Fruit fly (Drosophila melanogaster) whole organism, embryonic: Measurements from ENCODE around the gene Srg3.

Experiments
- ATbp ChIP-seq: fragments of 200-800 bp; sonication (Bioruptor generic); optimal IDR thresholded peaks from 2 replicates; lab custom pipeline; 2017; ENCODE audit warnings: missing biosample characterization, mild to moderate bottlenecking, missing genetic modification characterization, missing genetic modification reagents
- CG10654 ChIP-seq: fragments of 200-800 bp; sonication (Bioruptor generic); optimal IDR thresholded peaks from 2 replicates; lab custom pipeline; 2016; ENCODE audit warnings: missing biosample characterization, missing genetic modification characterization
- CG12219 ChIP-seq: fragments of 200-800 bp; sonication (Bioruptor generic); optimal IDR thresholded peaks from 3 replicates; lab custom pipeline; 2018; ENCODE audit warnings: missing biosample characterization, mild to moderate bottlenecking, missing genetic modification characterization
- CG13287 ChIP-seq: fragments of 200-800 bp; sonication (Bioruptor generic); IDR thresholded peaks from 2 replicates; pipeline ENCODE4 v1.3.6; 2022; ENCODE audit warnings: missing biosample characterization, missing genetic modification characterization; ENCODE audit not compliant: partially characterized antibody
- CG13894 ChIP-seq: fragments of 200-800 bp; sonication (Bioruptor generic); optimal IDR thresholded peaks from 3 replicates; lab custom pipeline; 2018; ENCODE audit warnings: missing biosample characterization, mild to moderate bottlenecking, missing genetic modification characterization, moderate library complexity
- CG17385 ChIP-seq: fragments of 200-800 bp; sonication (Bioruptor generic); optimal IDR thresholded peaks from 3 replicates; lab custom pipeline; 2018; ENCODE audit warnings: missing biosample characterization, mild to moderate bottlenecking, missing genetic modification characterization
- CG17568 ChIP-seq: fragments of 200-800 bp; sonication (Bioruptor generic); optimal IDR thresholded peaks from 2 replicates; lab custom pipeline; 2018; ENCODE audit warnings: missing biosample characterization, mild to moderate bottlenecking, missing genetic modification characterization, moderate library complexity
- CG17829 ChIP-seq: fragments of 200-800 bp; optimal IDR thresholded peaks from 2 replicates; lab custom pipeline; 2019; ENCODE audit warnings: missing biosample characterization, mild to moderate bottlenecking, missing genetic modification characterization, moderate library complexity
- CG18476 ChIP-seq: fragments of 200-800 bp; sonication (Bioruptor generic); optimal IDR thresholded peaks from 2 replicates; lab custom pipeline; 2016; ENCODE audit warnings: missing biosample characterization, mild to moderate bottlenecking, missing genetic modification characterization
- CG18619 ChIP-seq: fragments of 200-800 bp; sonication (Bioruptor generic); optimal IDR thresholded peaks from 3 replicates; lab custom pipeline; 2017; ENCODE audit warnings: missing biosample characterization, mild to moderate bottlenecking, missing genetic modification characterization
- CG2120 ChIP-seq: fragments of 200-800 bp; sonication (Bioruptor generic); optimal IDR thresholded peaks from 3 replicates; lab custom pipeline; 2016; ENCODE audit warnings: missing biosample characterization, missing genetic modification characterization
- CG3281 ChIP-seq: fragments of 200-800 bp; sonication (Bioruptor generic); optimal IDR thresholded peaks from 3 replicates; lab custom pipeline; 2017; ENCODE audit warnings: missing biosample characterization, mild to moderate bottlenecking, missing genetic modification characterization
- CG34422 ChIP-seq: fragments of 200-800 bp; sonication (Bioruptor generic); IDR thresholded peaks from 3 replicates; pipeline ENCODE4 v1.3.6; 2022; ENCODE audit warnings: missing biosample characterization, missing genetic modification characterization
- CG3838 ChIP-seq: fragments of 200-800 bp; sonication (Bioruptor generic); optimal IDR thresholded peaks from 3 replicates; lab custom pipeline; 2016; ENCODE audit warnings: missing biosample characterization, missing genetic modification characterization
- CG43689 ChIP-seq: fragments of 200-800 bp; sonication (Bioruptor generic); IDR thresholded peaks from 2 replicates; pipeline ENCODE4 v1.3.6; 2022; ENCODE audit warnings: missing biosample characterization, missing genetic modification characterization
- CG6683 ChIP-seq: fragments of 200-800 bp; sonication (Bioruptor generic); optimal IDR thresholded peaks from 2 replicates; lab custom pipeline; 2017; ENCODE audit warnings: missing biosample characterization, mild to moderate bottlenecking, missing genetic modification characterization, missing genetic modification reagents
- CG7271 ChIP-seq: fragments of 200-800 bp; sonication (Bioruptor generic); optimal IDR thresholded peaks from 2 replicates; lab custom pipeline; 2018; ENCODE audit warnings: missing biosample characterization, mild to moderate bottlenecking, missing genetic modification characterization, moderate library complexity
- CG7556 ChIP-seq: fragments of 200-800 bp; sonication (Bioruptor generic); optimal IDR thresholded peaks from 2 replicates; lab custom pipeline; 2017; ENCODE audit warnings: missing biosample characterization, mild to moderate bottlenecking, missing genetic modification characterization
- CG7928 ChIP-seq: fragments of 200-800 bp; sonication (Bioruptor generic); optimal IDR thresholded peaks from 2 replicates; lab custom pipeline; 2017; ENCODE audit warnings: missing biosample characterization, mild to moderate bottlenecking, missing genetic modification characterization
- CG9932 ChIP-seq: fragments of 200-800 bp; sonication (Bioruptor generic); IDR thresholded peaks from 2 replicates; pipeline ENCODE4 v1.3.6; 2022; ENCODE audit warnings: missing biosample characterization, missing genetic modification characterization
- Drgx ChIP-seq: fragments of 200-800 bp; sonication (Bioruptor generic); IDR thresholded peaks from 2 replicates; pipeline ENCODE4 v1.3.6; 2022; ENCODE audit warnings: missing biosample characterization, missing genetic modification characterization
- E2f1 ChIP-seq: fragments of 200-800 bp; sonication (Bioruptor generic); IDR thresholded peaks from 2 replicates; pipeline ENCODE4 v1.3.6; 2022; ENCODE audit warnings: missing biosample characterization, missing genetic modification characterization
- E2f2 ChIP-seq: fragments of 200-800 bp; sonication (Bioruptor generic); IDR thresholded peaks from 2 replicates; pipeline ENCODE4 v1.3.6; 2022; ENCODE audit warnings: missing biosample characterization, missing genetic modification characterization
- HLH4C ChIP-seq: fragments of 200-800 bp; sonication (Bioruptor generic); IDR thresholded peaks from 3 replicates; pipeline ENCODE4 v1.3.6; 2022; ENCODE audit warnings: missing biosample characterization, missing genetic modification characterization; ENCODE audit not compliant: partially characterized antibody
- HLH54F ChIP-seq: fragments of 200-800 bp; sonication (Bioruptor generic); optimal IDR thresholded peaks from 3 replicates; lab custom pipeline; 2016; ENCODE audit warnings: missing biosample characterization, missing genetic modification characterization
- HmgD ChIP-seq: fragments of 200-800 bp; sonication (Bioruptor generic); optimal IDR thresholded peaks from 3 replicates; lab custom pipeline; 2016; ENCODE audit warnings: missing biosample characterization, missing genetic modification characterization
- Hr78 ChIP-seq, 2 experiments: fragments of 200-800 bp in 1 of 2; fragments of >200 bp in 1 of 2; sonication (Bioruptor generic) in 1 of 2; optimal IDR thresholded peaks; 2 replicates each; lab custom pipeline; 2017 to 2019; ENCODE audit warnings: missing biosample characterization in 2 of 2, missing genetic modification characterization in 2 of 2, mild to moderate bottlenecking in 1 of 2, moderate library complexity in 1 of 2
- NC2α ChIP-seq: fragments of 200-800 bp; sonication (Bioruptor generic); optimal IDR thresholded peaks from 2 replicates; lab custom pipeline; 2016; ENCODE audit warnings: missing biosample characterization, missing genetic modification characterization
- Nf-YC ChIP-seq: fragments of 200-800 bp; optimal IDR thresholded peaks from 3 replicates; lab custom pipeline; 2019; ENCODE audit warnings: missing biosample characterization, mild to moderate bottlenecking, missing genetic modification characterization, moderate library complexity
- Ptx1 ChIP-seq: fragments of 200-800 bp; sonication (Bioruptor generic); IDR thresholded peaks from 2 replicates; pipeline ENCODE4 v1.3.6; 2022; ENCODE audit warnings: missing biosample characterization, missing genetic modification characterization
- Sry-δ ChIP-seq: fragments of 200-800 bp; sonication (Bioruptor generic); optimal IDR thresholded peaks from 2 replicates; lab custom pipeline; 2016; ENCODE audit warnings: missing biosample characterization, missing genetic modification characterization
- btn ChIP-seq: fragments of 200-800 bp; sonication (Bioruptor generic); optimal IDR thresholded peaks from 2 replicates; lab custom pipeline; 2016; ENCODE audit warnings: missing biosample characterization, missing genetic modification characterization
- cato ChIP-seq: fragments of 200-800 bp; sonication (Bioruptor generic); optimal IDR thresholded peaks from 2 replicates; lab custom pipeline; 2016; ENCODE audit warnings: missing biosample characterization, missing genetic modification characterization, borderline replicate concordance
- gce ChIP-seq: fragments of 200-800 bp; sonication (Bioruptor generic); IDR thresholded peaks from 3 replicates; pipeline ENCODE4 v1.3.6; 2022; ENCODE audit warnings: missing biosample characterization, missing genetic modification characterization
- gcm2 ChIP-seq: fragments of 200-800 bp; sonication (Bioruptor generic); optimal IDR thresholded peaks from 2 replicates; lab custom pipeline; 2016; ENCODE audit warnings: missing biosample characterization, missing genetic modification characterization
- gfzf ChIP-seq: fragments of 200-800 bp; sonication (Bioruptor generic); optimal IDR thresholded peaks from 2 replicates; lab custom pipeline; 2016; ENCODE audit warnings: missing biosample characterization, mild to moderate bottlenecking, missing genetic modification characterization, moderate library complexity
- ham ChIP-seq: fragments of 200-800 bp; sonication (Bioruptor generic); IDR thresholded peaks from 2 replicates; pipeline ENCODE4 v1.3.6; 2022; ENCODE audit warnings: missing biosample characterization, missing genetic modification characterization
- hth ChIP-seq: fragments of >200 bp; optimal IDR thresholded peaks from 2 replicates; lab custom pipeline; 2017; ENCODE audit warnings: inconsistent platforms
- jumu ChIP-seq: fragments of 200-800 bp; sonication (Bioruptor generic); optimal IDR thresholded peaks from 3 replicates; lab custom pipeline; 2016; ENCODE audit warnings: missing biosample characterization, missing genetic modification characterization
- lilli ChIP-seq: fragments of 200-800 bp; sonication (Bioruptor generic); optimal IDR thresholded peaks from 3 replicates; lab custom pipeline; 2016; ENCODE audit warnings: missing biosample characterization, missing genetic modification characterization
- luna ChIP-seq: fragments of 200-800 bp; sonication (Bioruptor generic); optimal IDR thresholded peaks from 2 replicates; lab custom pipeline; 2016; ENCODE audit warnings: missing biosample characterization, missing genetic modification characterization
- mam ChIP-seq: fragments of 200-800 bp; sonication (Bioruptor generic); optimal IDR thresholded peaks from 3 replicates; lab custom pipeline; 2016; ENCODE audit warnings: missing biosample characterization, missing genetic modification characterization
- p53 ChIP-seq: fragments of 200-800 bp; sonication (Bioruptor generic); optimal IDR thresholded peaks from 2 replicates; lab custom pipeline; 2016; ENCODE audit warnings: missing biosample characterization, missing genetic modification characterization
- pb ChIP-seq: fragments of 200-800 bp; sonication (Bioruptor generic); optimal IDR thresholded peaks from 3 replicates; lab custom pipeline; 2016; ENCODE audit warnings: missing biosample characterization, missing genetic modification characterization
- pzg ChIP-seq: fragments of 200-800 bp; sonication (Bioruptor generic); optimal IDR thresholded peaks from 3 replicates; lab custom pipeline; 2018; ENCODE audit warnings: missing biosample characterization, mild to moderate bottlenecking, missing genetic modification characterization, moderate library complexity
- slou ChIP-seq: fragments of 200-800 bp; sonication (Bioruptor generic); optimal IDR thresholded peaks from 3 replicates; lab custom pipeline; 2016; ENCODE audit warnings: missing biosample characterization, missing genetic modification characterization
- so ChIP-seq: fragments of 200-800 bp; sonication (Bioruptor generic); IDR thresholded peaks from 3 replicates; pipeline ENCODE4 v1.3.6; 2022; ENCODE audit warnings: missing biosample characterization, missing genetic modification characterization
- stwl ChIP-seq: fragments of 200-800 bp; sonication (Bioruptor generic); optimal IDR thresholded peaks from 3 replicates; lab custom pipeline; 2018; ENCODE audit warnings: missing biosample characterization, mild to moderate bottlenecking, missing genetic modification characterization, moderate library complexity
- sug ChIP-seq: fragments of 200-800 bp; optimal IDR thresholded peaks from 2 replicates; lab custom pipeline; 2019; ENCODE audit warnings: missing biosample characterization, mild to moderate bottlenecking, missing genetic modification characterization, moderate library complexity
- wek ChIP-seq: fragments of 200-800 bp; sonication (Bioruptor generic); optimal IDR thresholded peaks from 3 replicates; lab custom pipeline; 2018; ENCODE audit warnings: missing biosample characterization, mild to moderate bottlenecking, missing genetic modification characterization, moderate library complexity
- wor ChIP-seq: fragments of 200-800 bp; sonication (Bioruptor generic); IDR thresholded peaks from 2 replicates; pipeline ENCODE4 v1.3.6; 2022; ENCODE audit warnings: missing biosample characterization, missing genetic modification characterization

Srg3 gene

DNA sequence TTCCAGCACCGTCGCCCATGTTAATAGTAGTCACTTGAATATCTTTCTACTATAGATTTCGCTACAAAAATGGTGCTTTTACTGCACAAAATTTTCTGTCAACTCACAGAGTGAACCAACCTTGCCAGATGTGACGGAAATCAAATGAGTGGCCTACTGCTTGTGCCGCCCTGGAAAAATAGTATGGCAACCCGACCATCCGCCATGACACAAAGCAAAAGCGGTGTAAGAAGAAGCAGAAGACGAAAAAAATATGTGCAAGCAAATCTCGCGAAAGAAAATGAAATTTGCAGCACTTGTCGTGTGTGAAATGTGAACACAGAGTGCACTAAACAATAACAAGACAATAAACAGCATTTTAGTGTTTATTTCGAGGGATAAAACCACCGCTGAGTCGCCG, 33.8 kb downstream of the Srg3 start, which contains the start of the genes Uch-L5 and Jarid2 (continued):
- TF ChIP-seq Nf-YC (tag; lab: Kevin White, UChicago) = peak; percentile 46
- TF ChIP-seq ham (GFP tag; lab: Robert Waterston, UW) = no peak
- peak; percentile 33; the same call in 1 of the 2 replicates for TF ChIP-seq CG13287 (GFP tag; lab: Robert Waterston, UW)
- TF ChIP-seq CG43689 (GFP tag; lab: Robert Waterston, UW) = no peak
- peak; percentile 72 for TF ChIP-seq CG17829 (tag; lab: Kevin White, UChicago)
- peak; percentile 76 for TF ChIP-seq mam (GFP tag; lab: Kevin White, UChicago)
- peak; percentile 98 for TF ChIP-seq CG7928 (GFP tag; lab: Kevin White, UChicago)
- TF ChIP-seq CG7271 = peak; percentile 48
- TF ChIP-seq jumu (GFP tag; lab: Kevin White, UChicago) = peak; percentile 82
- no peak for TF ChIP-seq so (GFP tag; lab: Robert Waterston, UW)
- TF ChIP-seq CG6683 (GFP tag; lab: Kevin White, UChicago) = no peak
- TF ChIP-seq Drgx = peak; percentile 31; the same call in 1 of the 2 replicates
- TF ChIP-seq CG18619 (GFP tag; lab: Kevin White, UChicago) = peak; percentile 6
- TF ChIP-seq pb = no peak
- TF ChIP-seq CG10654 = peak; percentile 57
- TF ChIP-seq btn (GFP tag; lab: Kevin White, UChicago) = no peak
- TF ChIP-seq CG9932 (GFP tag; lab: Robert Waterston, UW) = peak; percentile 23; the same call in 1 of the 2 replicates
- TF ChIP-seq gcm2 (GFP tag; lab: Kevin White, UChicago) = no peak
- TF ChIP-seq stwl (tag; lab: Kevin White, UChicago) = peak; percentile 93
- peak; percentile 49 for TF ChIP-seq wek (GFP tag; lab: Kevin White, UChicago)
- no peak for TF ChIP-seq ATbp (GFP tag; lab: Kevin White, UChicago)
- no peak for TF ChIP-seq hth (lab: Kevin White, UChicago)
- peak; percentile 46 for TF ChIP-seq sug (tag; lab: Kevin White, UChicago)
- TF ChIP-seq p53 (GFP tag; lab: Kevin White, UChicago) = peak; percentile 55
- TF ChIP-seq E2f2 (GFP tag; lab: Robert Waterston, UW) = peak; percentile 60
- TF ChIP-seq Hr78 (GFP tag; optimal IDR thresholded peaks at IDR 0.05; lab: Kevin White, UChicago) = no peak
- no peak for TF ChIP-seq luna (GFP tag; lab: Kevin White, UChicago)
- TF ChIP-seq CG7556 = no peak
- TF ChIP-seq CG12219 (GFP tag; lab: Kevin White, UChicago) = no peak
- TF ChIP-seq pzg (GFP tag; lab: Kevin White, UChicago) = peak; percentile 95
- TF ChIP-seq Ptx1 (GFP tag; lab: Robert Waterston, UW) = 0 out of 2 replicates have a peak, but pooled peaks have one; percentile 23
- peak; percentile 83; the same call in 2 of the 3 replicates for TF ChIP-seq CG34422 (GFP tag; lab: Robert Waterston, UW)
- TF ChIP-seq HLH54F (GFP tag; lab: Kevin White, UChicago) = peak; percentile 70
- TF ChIP-seq HLH4C (GFP tag; lab: Robert Waterston, UW) = no peak
- TF ChIP-seq CG3281 (GFP tag; lab: Kevin White, UChicago) = peak; percentile 68
- no peak for TF ChIP-seq wor (GFP tag; lab: Robert Waterston, UW)
- TF ChIP-seq CG2120 (GFP tag; lab: Kevin White, UChicago) = peak; percentile 58
- no peak for TF ChIP-seq NC2α (GFP tag; lab: Kevin White, UChicago)
- no peak for TF ChIP-seq CG13894 (tag; lab: Kevin White, UChicago)
- TF ChIP-seq CG3838 (GFP tag; lab: Kevin White, UChicago) = no peak
- peak; percentile 42 for TF ChIP-seq gfzf
- no peak for TF ChIP-seq cato (GFP tag; lab: Kevin White, UChicago)
- no peak for TF ChIP-seq gce (GFP tag; lab: Robert Waterston, UW)
- TF ChIP-seq HmgD = peak; percentile 80
- no peak for TF ChIP-seq slou
- peak; percentile 98 for TF ChIP-seq CG17385
- no peak for TF ChIP-seq CG18476 (GFP tag; lab: Kevin White, UChicago)
- TF ChIP-seq Sry-δ (GFP tag; lab: Kevin White, UChicago) = peak; percentile 62
- peak; percentile 72 for TF ChIP-seq lilli
- TF ChIP-seq E2f1 (GFP tag; lab: Robert Waterston, UW) = no peak
- TF ChIP-seq CG17568 (GFP tag; lab: Kevin White, UChicago) = no peak
